Fruit fly (Drosophila melanogaster) whole organism, pupa: ENCODE measurements around the gene CG6980.

ENCODE experiments used
- CG10348 ChIP-seq: fragments of 200-800 bp; sonication (Bioruptor generic); IDR thresholded peaks from 2 replicates; pipeline ENCODE4 v1.3.6; 2022; ENCODE audit warnings: missing biosample characterization, missing genetic modification characterization
- CG13204 ChIP-seq: fragments of 200-800 bp; sonication (Bioruptor generic); optimal IDR thresholded peaks from 2 replicates; lab custom pipeline; 2018; ENCODE audit warnings: missing biosample characterization, mild to moderate bottlenecking, missing genetic modification characterization, moderate library complexity
- CG17806 ChIP-seq: fragments of 200-800 bp; sonication (Bioruptor generic); optimal IDR thresholded peaks from 2 replicates; lab custom pipeline; 2018; ENCODE audit warnings: missing biosample characterization, mild to moderate bottlenecking, missing genetic modification characterization, moderate library complexity
- CG8301 ChIP-seq: fragments of 200-800 bp; sonication (Bioruptor generic); optimal IDR thresholded peaks from 2 replicates; lab custom pipeline; 2018; ENCODE audit warnings: missing biosample characterization, mild to moderate bottlenecking, missing genetic modification characterization
- EcR ChIP-seq: fragments of 200-800 bp; sonication (Bioruptor generic); optimal IDR thresholded peaks from 3 replicates; lab custom pipeline; 2019; ENCODE audit warnings: missing biosample characterization, missing genetic modification characterization, mild to moderate bottlenecking, moderate library complexity, missing genetic modification reagents
- Snoo ChIP-seq: fragments of 200-800 bp; sonication (Bioruptor generic); optimal IDR thresholded peaks from 3 replicates; lab custom pipeline; 2017; ENCODE audit warnings: missing biosample characterization, mild to moderate bottlenecking, missing genetic modification characterization, inconsistent platforms
- gl ChIP-seq: fragments of 200-800 bp; sonication (Bioruptor generic); optimal IDR thresholded peaks from 2 replicates; lab custom pipeline; 2018; ENCODE audit warnings: missing biosample characterization, mild to moderate bottlenecking, missing genetic modification characterization
- rn ChIP-seq: fragments of 200-800 bp; sonication (Bioruptor generic); IDR thresholded peaks from 2 replicates; pipeline ENCODE4 v1.3.6; 2022; ENCODE audit warnings: missing biosample characterization, missing genetic modification characterization

DNA sequence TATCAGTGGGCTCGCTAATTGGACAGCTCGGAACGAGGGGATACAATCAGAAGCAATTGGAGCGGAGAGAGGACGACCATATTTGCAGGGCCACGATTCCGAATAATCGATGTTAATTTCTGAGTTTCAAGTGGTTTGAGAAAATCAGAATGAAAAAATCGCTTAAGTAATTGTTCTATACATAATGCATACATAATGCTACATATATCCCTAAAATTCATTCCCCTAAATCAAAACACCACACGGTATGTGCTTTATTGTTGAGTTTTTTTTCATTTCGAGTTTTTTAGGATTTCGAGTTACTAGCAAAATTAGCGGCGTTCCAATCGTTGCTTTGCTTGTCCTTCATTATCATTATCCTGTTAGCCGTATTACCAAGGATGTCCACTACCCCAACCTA, 18.1 kb downstream of the CG6980 start, which contains the start of gene niki:
- no peak for TF ChIP-seq rn (GFP tag; lab: Robert Waterston, UW)
- TF ChIP-seq CG13204: no peak
- no peak for TF ChIP-seq CG17806 (tag; lab: Kevin White, UChicago)
- no peak for TF ChIP-seq EcR (GFP tag; lab: Kevin White, UChicago)
- TF ChIP-seq CG8301 (tag; lab: Kevin White, UChicago): no peak
- no peak for TF ChIP-seq gl (tag; lab: Kevin White, UChicago)
- no peak for TF ChIP-seq Snoo (tag; lab: Kevin White, UChicago)
- no peak for TF ChIP-seq CG10348 (GFP tag; lab: Robert Waterston, UW)
